Fruit fly (Drosophila melanogaster) Kc167 (cell line): ENCODE measurements around the gene CG9902.

ENCODE experiments used
- Myc ChIP-seq: fragments of >200 bp; optimal IDR thresholded peaks from 2 replicates; lab custom pipeline; 2017; ENCODE audit warnings: missing external identifiers
- Sin3A ChIP-seq: fragments of >200 bp; optimal IDR thresholded peaks from 2 replicates; lab custom pipeline; 2018; ENCODE audit warnings: missing external identifiers
- h ChIP-seq: fragments of >200 bp; optimal IDR thresholded peaks from 3 replicates; lab custom pipeline; 2018; ENCODE audit warnings: missing external identifiers
- insv ChIP-seq: fragments of >200 bp; optimal IDR thresholded peaks from 3 replicates; lab custom pipeline; 2018; ENCODE audit warnings: missing external identifiers
- psq ChIP-seq: fragments of >200 bp; optimal IDR thresholded peaks from 2 replicates; lab custom pipeline; 2017; ENCODE audit warnings: missing external identifiers
- ttk ChIP-seq: sonication (Bioruptor generic); optimal IDR thresholded peaks from 2 replicates; lab custom pipeline; 2017; ENCODE audit warnings: missing external identifiers

The CG9902 gene

DNA sequence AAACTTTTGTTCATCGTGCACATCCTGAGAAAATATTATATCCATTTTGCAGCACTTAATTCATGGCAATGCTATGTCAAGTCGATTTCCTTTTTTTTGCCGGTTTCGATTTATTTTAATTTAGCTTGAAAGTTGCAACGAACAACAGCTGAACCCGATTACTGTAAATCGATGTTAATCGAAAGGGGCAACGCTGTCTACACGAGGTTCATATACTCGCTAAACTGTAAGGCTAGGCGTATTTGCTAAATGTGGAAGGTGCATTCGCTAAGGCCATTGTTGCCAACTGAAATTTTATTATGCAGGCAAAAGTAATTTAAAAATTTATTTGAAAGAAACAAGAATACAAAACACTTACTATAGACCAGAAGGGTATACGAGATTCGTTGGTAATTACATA, at the start of gene CG9902:
TSS of gene CG9902 (minus strand) at position 131 of the 400 bp plus-strand sequence.
- no peak for TF ChIP-seq Sin3A (lab: Kevin White, UChicago)
- no peak for TF ChIP-seq ttk (lab: Kevin White, UChicago)
- no peak for TF ChIP-seq Myc (lab: Kevin White, UChicago)
- TF ChIP-seq psq (lab: Kevin White, UChicago), result no peak
- TF ChIP-seq h, result no peak
- no peak for TF ChIP-seq insv (lab: Kevin White, UChicago)

DNA sequence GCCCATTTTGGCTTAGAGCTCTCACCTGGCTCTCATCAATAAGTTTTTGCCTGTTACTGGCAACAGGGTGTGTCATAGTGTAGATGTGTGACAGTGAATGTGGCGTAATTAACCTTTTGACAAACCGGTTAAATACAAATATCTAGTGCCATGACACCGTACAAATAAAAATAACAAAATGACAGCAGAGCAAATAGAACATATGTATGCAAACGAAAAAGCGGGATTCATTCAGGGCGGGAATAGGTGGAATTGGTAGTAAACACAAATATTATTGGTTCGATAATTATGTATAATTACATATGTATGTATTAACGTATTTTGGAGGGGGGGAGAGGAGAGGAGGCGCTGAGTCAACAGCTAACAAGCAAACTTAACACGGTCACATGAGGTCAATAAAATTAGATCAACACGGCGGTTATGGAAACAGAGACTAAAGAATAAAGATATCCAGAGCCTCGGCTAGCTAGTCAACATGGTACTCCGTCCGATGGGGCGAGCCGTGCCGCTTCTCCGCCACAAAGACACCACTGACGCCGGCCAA, 49.0 kb upstream of the CG9902 start:
- TF ChIP-seq Myc (lab: Kevin White, UChicago) (no peak), Sin3A (lab: Kevin White, UChicago) (no peak), ttk (lab: Kevin White, UChicago) (no peak), psq (lab: Kevin White, UChicago) (no peak), insv (lab: Kevin White, UChicago) (no peak), h (no peak)

DNA sequence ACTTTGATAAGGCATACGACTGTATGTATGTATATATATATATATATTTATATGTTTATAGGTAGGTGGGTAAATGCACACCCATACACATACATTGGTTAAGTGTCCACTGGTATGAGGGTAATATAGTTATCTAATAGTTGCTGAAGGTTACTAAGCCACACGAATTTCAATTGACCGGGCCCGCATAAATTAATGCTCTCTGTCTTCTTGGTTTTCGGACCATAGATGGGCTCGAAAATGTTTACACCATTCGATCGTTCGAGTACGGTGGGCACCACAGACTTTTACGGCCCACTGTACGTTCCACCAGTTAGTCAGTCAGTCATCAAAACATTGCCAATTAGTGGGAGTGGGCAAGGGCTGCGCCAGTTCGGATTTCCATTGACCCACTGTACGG, 48.1 kb upstream of the CG9902 start:
- TF ChIP-seq insv (lab: Kevin White, UChicago) (no peak), h (no peak), Sin3A (lab: Kevin White, UChicago) (no peak), psq (lab: Kevin White, UChicago) (no peak), Myc (lab: Kevin White, UChicago) (no peak), ttk (lab: Kevin White, UChicago) (no peak)

DNA sequence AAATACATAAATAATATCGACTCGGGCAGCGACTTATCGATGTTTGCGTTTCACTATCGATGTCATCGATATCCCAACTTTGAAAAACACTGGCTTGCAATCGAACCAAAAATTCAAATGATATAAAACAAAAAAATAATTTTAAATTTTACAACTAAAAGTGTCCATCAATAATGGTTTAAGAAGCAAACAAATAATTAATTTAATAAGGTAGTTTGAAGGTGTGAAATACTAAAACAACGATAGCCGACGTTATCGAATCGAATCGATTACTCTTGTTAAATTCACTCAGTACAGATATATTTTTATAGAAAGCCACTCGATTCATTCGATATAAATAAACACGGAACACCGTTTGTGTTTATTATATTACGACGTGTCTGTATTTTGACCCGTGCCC, 46.1 kb upstream of the CG9902 start, which contains the start of the genes SMC3 and Ubc7:
TSS of gene SMC3 (minus strand) at position 22 of the 400 bp plus-strand sequence.
TSS of gene Ubc7 (plus strand) at position 260 of the 400 bp plus-strand sequence.
- TF ChIP-seq h, result no peak
- TF ChIP-seq psq (lab: Kevin White, UChicago), result peak; percentile 92

DNA sequence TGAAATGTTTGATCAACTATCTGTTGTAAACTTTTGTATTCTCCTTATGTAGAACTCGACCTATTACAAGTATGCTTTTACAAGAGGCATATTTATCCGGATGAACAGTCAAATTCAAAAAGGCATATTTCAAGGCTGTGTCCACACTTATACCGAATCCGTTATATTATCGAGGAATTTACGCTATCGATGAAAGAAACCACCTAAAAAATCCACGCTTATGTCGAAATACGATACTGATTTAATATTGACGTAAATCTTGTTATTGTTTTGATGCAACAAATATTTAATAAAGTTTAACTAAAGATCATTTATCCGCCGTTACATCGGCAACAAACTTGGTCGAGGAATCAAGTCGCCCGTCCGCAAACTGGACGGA, 40.3 kb upstream of the CG9902 start, which contains the start of gene CG13014:
TSS of gene CG13014 (plus strand) at position 206 of the 379 bp plus-strand sequence.
- TF ChIP-seq h (no peak), Myc (lab: Kevin White, UChicago) (no peak), psq (lab: Kevin White, UChicago) (no peak), insv (lab: Kevin White, UChicago) (no peak), ttk (lab: Kevin White, UChicago) (no peak), Sin3A (lab: Kevin White, UChicago) (no peak)

DNA sequence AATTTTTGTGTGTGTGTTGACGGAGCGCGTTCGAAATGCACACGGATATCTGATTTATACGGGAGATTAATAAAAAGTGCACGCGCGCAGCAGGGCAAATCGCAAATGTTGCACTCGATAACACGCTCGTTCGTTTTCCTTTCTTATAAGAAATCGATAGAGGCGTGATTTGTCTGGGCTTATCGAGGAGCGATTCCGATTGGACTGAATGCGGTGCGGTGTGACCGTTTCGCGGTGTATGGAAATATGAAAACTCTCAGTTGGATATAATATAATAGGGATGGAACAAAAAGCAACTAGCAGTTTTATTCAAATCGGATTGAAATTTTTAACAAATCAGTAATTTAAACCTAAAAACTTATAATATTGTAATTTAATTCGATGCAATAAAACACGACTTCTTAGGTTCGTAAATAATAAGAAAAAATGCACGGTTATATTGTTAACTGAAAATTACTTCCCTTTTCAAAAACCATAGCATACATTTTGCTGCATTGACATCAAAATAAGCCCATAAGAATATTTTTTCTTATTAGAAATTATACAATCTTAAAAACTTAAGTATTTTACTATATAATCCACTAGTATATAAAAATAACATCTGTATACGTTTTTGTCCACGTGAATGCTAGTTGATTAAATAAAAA, 39.8 kb upstream of the CG9902 start, which contains the start of gene CanA-14F:
TSS of gene CanA-14F (minus strand) at position 152 of the 647 bp plus-strand sequence.
- TF ChIP-seq h (no peak), psq (lab: Kevin White, UChicago) (no peak), Sin3A (lab: Kevin White, UChicago) (no peak), insv (lab: Kevin White, UChicago) (no peak), Myc (lab: Kevin White, UChicago) (no peak)

DNA sequence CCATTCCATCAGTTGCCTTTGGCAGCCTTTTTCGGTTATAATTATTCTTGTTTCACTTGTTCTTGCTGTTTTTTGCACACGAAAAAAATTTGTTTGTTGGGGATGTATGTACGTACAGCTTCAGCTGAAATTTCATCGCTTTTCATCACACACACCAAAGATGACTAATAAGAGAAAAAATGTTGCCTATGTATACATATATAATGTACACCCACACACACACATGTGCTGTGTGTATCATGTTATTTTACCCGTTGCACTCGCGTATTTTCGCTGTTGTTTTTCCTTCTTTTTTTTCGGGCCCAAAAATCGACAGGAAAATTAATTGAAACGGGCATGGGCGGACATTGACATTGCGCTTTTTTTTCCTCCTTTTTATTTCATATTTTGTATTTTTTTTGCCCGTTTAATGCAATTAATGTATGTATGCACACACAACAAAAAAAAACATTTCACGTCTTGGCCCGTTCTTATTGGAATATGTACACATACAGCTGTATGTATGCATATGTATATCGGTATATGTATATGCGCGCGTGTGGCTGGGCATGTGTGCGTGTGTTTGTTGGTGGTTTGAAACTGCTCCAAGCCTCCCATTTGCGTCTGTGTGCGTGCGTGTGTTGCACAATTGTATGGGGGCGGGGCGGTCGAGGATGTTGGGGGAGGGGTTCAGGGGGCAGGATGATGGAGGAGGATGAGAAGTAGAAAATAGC, 39.0 kb upstream of the CG9902 start:
- no peak for TF ChIP-seq psq (lab: Kevin White, UChicago)

DNA sequence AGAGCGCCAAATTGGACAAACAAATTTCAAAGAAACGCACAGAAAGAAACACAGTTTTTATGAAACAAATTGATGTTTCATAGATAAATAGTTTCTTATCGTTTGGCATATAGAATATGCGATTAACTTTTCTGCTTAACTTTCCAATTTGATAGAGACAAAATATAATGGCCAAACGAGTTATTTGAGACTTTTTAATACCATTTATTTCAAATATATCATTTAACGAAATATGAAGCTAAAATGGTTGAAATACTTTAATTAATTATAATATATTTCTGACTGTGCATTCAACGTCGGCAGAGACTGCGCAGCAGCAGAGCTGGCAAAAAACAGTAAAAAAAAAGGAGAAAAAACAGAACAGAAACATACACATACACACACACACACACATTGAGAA, 38.2 kb upstream of the CG9902 start:
- TF ChIP-seq insv (lab: Kevin White, UChicago) (no peak), psq (lab: Kevin White, UChicago) (no peak), Myc (lab: Kevin White, UChicago) (no peak), ttk (lab: Kevin White, UChicago) (no peak), Sin3A (lab: Kevin White, UChicago) (no peak), h (no peak)

DNA sequence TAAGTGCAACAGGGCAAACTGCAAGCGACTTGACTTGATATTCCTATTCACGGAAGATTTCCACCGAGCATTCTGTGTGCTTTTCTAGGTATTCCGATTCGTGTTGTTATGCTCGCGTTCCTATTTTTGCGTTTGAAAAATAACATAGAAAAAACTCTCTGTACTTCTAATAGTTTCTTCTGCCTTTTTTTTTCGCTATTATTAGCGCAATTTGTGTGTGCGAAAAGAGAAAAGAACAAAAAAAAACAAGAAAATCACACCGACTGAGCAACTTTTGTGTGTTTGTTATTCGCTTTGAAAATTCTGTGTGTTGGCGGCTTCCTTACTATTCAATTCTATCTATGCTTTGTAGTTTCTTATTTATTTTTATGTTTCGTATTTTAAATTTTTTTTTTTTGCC, 36.4 kb upstream of the CG9902 start:
- no peak for TF ChIP-seq insv (lab: Kevin White, UChicago)
- no peak for TF ChIP-seq Sin3A (lab: Kevin White, UChicago)
- no peak for TF ChIP-seq h
- no peak for TF ChIP-seq Myc (lab: Kevin White, UChicago)
- no peak for TF ChIP-seq ttk (lab: Kevin White, UChicago)
- TF ChIP-seq psq (lab: Kevin White, UChicago), result no peak

DNA sequence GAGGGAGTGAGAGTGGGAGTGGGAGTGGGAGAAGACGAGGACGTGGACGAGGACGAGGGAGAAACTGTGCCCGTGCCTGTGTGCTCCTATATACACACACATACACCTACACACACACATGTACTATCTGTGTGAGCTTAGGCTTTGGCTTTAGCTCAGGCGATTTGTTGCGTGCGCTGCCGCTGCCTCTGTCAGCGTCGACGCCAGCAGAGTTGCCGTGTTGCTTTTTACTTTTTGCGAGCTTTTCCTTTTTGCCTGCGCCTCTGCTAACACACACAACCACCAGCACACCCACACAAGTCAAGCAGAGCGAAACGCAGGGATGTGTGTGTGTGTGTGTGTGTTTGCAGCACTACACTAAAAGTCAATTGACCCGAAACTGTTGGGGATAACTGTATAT, 34.8 kb upstream of the CG9902 start:
- TF ChIP-seq h, result no peak
- TF ChIP-seq insv (lab: Kevin White, UChicago), result no peak
- no peak for TF ChIP-seq Myc (lab: Kevin White, UChicago)
- no peak for TF ChIP-seq Sin3A (lab: Kevin White, UChicago)
- no peak for TF ChIP-seq psq (lab: Kevin White, UChicago)
- TF ChIP-seq ttk (lab: Kevin White, UChicago), result no peak

DNA sequence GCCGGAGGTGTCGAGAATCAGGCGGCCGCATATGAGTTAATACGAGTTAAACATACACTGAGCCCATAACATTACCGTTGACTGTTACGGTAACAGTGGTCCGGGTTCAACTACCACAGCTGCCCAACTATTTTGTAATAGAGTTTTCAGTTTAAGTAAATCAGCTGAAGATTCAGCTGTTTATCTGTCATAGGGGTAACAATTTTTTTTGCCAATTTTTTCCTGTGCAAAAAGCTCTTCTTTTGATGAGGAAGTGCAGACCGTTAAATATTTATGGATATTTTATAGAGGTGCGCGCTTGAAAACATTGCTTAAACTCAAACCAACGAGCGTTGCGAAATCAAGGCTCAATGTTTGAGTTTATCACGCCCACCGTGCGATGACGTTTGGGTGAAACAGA, 34.4 kb upstream of the CG9902 start:
- no peak for TF ChIP-seq psq (lab: Kevin White, UChicago)
- no peak for TF ChIP-seq Sin3A (lab: Kevin White, UChicago)
- no peak for TF ChIP-seq h
- TF ChIP-seq insv (lab: Kevin White, UChicago), result no peak
- no peak for TF ChIP-seq ttk (lab: Kevin White, UChicago)
- TF ChIP-seq Myc (lab: Kevin White, UChicago), result no peak

DNA sequence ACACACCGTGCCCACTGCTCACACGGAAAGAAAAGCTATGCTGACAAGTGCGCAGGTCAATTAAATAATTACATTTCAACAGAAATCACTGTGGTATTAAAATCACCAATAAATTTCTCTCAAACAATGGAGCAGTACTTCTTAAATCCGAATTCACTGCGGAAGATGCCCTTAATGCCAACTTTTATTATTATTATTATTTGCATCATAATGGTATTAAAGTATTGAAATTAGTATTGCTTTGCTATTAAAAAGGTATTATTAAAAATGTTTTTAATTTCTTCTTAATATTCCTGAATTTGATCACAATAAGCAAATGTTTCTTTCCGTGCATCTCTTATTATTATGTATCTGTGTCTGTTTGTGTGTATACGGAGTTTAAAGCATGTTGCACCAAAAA, 32.7 kb upstream of the CG9902 start:
- no peak for TF ChIP-seq psq (lab: Kevin White, UChicago)
- TF ChIP-seq ttk (lab: Kevin White, UChicago), result no peak
- TF ChIP-seq Sin3A (lab: Kevin White, UChicago), result no peak
